Worm (Caenorhabditis elegans) whole organism, L4 larva: ENCODE data around the gene srw-67.

Experiments used
- Y5F2A.4 ChIP-seq: fragments of 200-800 bp; sonication (Bioruptor generic); optimal IDR thresholded peaks from 2 replicates; lab custom pipeline; 2018; ENCODE audit warnings: mild to moderate bottlenecking, missing genetic modification characterization, missing compliant biosample characterization
- Y75B8A.6 ChIP-seq: fragments of 200-800 bp; sonication (Bioruptor generic); IDR thresholded peaks from 2 replicates; pipeline ENCODE4 v1.3.6; 2022; ENCODE audit warnings: missing genetic modification reagents, missing genetic modification characterization, missing compliant biosample characterization
- ZK337.2 ChIP-seq: fragments of 200-800 bp; sonication (Bioruptor generic); IDR thresholded peaks from 2 replicates; pipeline ENCODE4 v1.3.6; 2022; ENCODE audit warnings: missing genetic modification reagents, missing genetic modification characterization, missing compliant biosample characterization
- ZK546.5 ChIP-seq, 2 experiments: sonication (generic microtip); optimal IDR thresholded peaks; 2 replicates each; lab custom pipeline; 2017; ENCODE audit warnings: missing biosample characterization in 2 of 2, missing genetic modification characterization in 2 of 2
- arid-1 ChIP-seq: fragments of 200-800 bp; sonication (Bioruptor generic); conservative IDR thresholded peaks from 2 replicates; pipeline ENCODE4 v1.3.6; 2022; ENCODE audit warnings: missing genetic modification reagents, missing genetic modification characterization, missing compliant biosample characterization
- ceh-32 ChIP-seq: sonication (generic microtip); optimal IDR thresholded peaks from 2 replicates; lab custom pipeline; 2016; ENCODE audit warnings: mild to moderate bottlenecking, missing genetic modification characterization, missing compliant biosample characterization; ENCODE audit not compliant: poor library complexity
- ceh-44 ChIP-seq: fragments of 200-800 bp; sonication (Bioruptor generic); IDR thresholded peaks from 2 replicates; pipeline ENCODE4 v1.3.6; 2022; ENCODE audit warnings: missing genetic modification reagents, missing genetic modification characterization, missing compliant biosample characterization
- cey-2 ChIP-seq: sonication (generic microtip); optimal IDR thresholded peaks from 3 replicates; lab custom pipeline; 2017; ENCODE audit warnings: missing genetic modification characterization, mild to moderate bottlenecking, missing compliant biosample characterization, antibody characterized with exemption, borderline replicate concordance; ENCODE audit not compliant: insufficient read depth
- dmd-9 ChIP-seq: fragments of 200-800 bp; sonication (Bioruptor generic); IDR thresholded peaks from 2 replicates; pipeline ENCODE4 v1.3.6; 2022; ENCODE audit warnings: missing genetic modification reagents, missing genetic modification characterization, missing compliant biosample characterization
- dpl-1 ChIP-seq: fragments of 150-350 bp; optimal IDR thresholded peaks from 2 replicates; lab custom pipeline; 2014; ENCODE audit warnings: missing biosample characterization, missing genetic modification reagents, missing genetic modification characterization
- fkh-10 ChIP-seq: fragments of 150-350 bp; optimal IDR thresholded peaks from 2 replicates; lab custom pipeline; 2014; ENCODE audit warnings: missing biosample characterization, missing genetic modification reagents, missing genetic modification characterization
- hlh-30 ChIP-seq: sonication (generic microtip); optimal IDR thresholded peaks from 2 replicates; lab custom pipeline; 2017; ENCODE audit warnings: antibody characterized with exemption, mild to moderate bottlenecking, missing genetic modification characterization, missing compliant biosample characterization; ENCODE audit not compliant: insufficient read depth
- hmg-1.1 ChIP-seq: fragments of 200-800 bp; sonication (Bioruptor generic); IDR thresholded peaks from 2 replicates; pipeline ENCODE4 v1.3.6; 2022; ENCODE audit warnings: missing genetic modification reagents, missing genetic modification characterization, missing compliant biosample characterization
- lsy-2 ChIP-seq, 2 experiments: fragments of 150-350 bp in 1 of 2; sonication (generic microtip) in 1 of 2; optimal IDR thresholded peaks; 2 replicates each; lab custom pipeline; 2014 to 2017; ENCODE audit warnings: missing biosample characterization in 2 of 2, missing genetic modification characterization in 2 of 2
- madf-9 ChIP-seq: fragments of 200-800 bp; sonication (Bioruptor generic); conservative IDR thresholded peaks from 2 replicates; pipeline ENCODE4 v1.3.6; 2022; ENCODE audit warnings: missing genetic modification reagents, missing genetic modification characterization, missing compliant biosample characterization
- mdl-1 ChIP-seq, 2 experiments: fragments of 150-350 bp in 1 of 2; sonication (generic microtip) in 1 of 2; optimal IDR thresholded peaks; 2 replicates each; lab custom pipeline; 2014 to 2017; ENCODE audit warnings: missing biosample characterization in 2 of 2, missing genetic modification characterization in 2 of 2
- mep-1 ChIP-seq: fragments of 150-350 bp; sonication (generic microtip); optimal IDR thresholded peaks from 3 replicates; lab custom pipeline; 2014; ENCODE audit warnings: missing biosample characterization, missing genetic modification characterization
- mes-2 ChIP-seq: sonication (generic microtip); optimal IDR thresholded peaks from 2 replicates; lab custom pipeline; 2016; ENCODE audit warnings: missing genotype, mild to moderate bottlenecking, missing genetic modification characterization, missing compliant biosample characterization; ENCODE audit not compliant: poor library complexity, severe bottlenecking
- mxl-2 ChIP-seq: fragments of 200-800 bp; sonication (Bioruptor generic); conservative IDR thresholded peaks from 2 replicates; pipeline ENCODE4 v1.3.6; 2022; ENCODE audit warnings: missing genetic modification reagents, missing genetic modification characterization, missing compliant biosample characterization
- nhr-102 ChIP-seq: sonication (generic microtip); optimal IDR thresholded peaks from 2 replicates; lab custom pipeline; 2016; ENCODE audit warnings: mild to moderate bottlenecking, missing genetic modification characterization, moderate library complexity, missing compliant biosample characterization
- nhr-11 ChIP-seq: fragments of 150-350 bp; optimal IDR thresholded peaks from 2 replicates; lab custom pipeline; 2014; ENCODE audit warnings: missing biosample characterization, missing genetic modification characterization
- nhr-28 ChIP-seq: fragments of 150-350 bp; optimal IDR thresholded peaks from 2 replicates; lab custom pipeline; 2014; ENCODE audit warnings: missing biosample characterization, missing genetic modification characterization
- nhr-41 ChIP-seq: fragments of 200-800 bp; sonication (Bioruptor generic); IDR thresholded peaks from 2 replicates; pipeline ENCODE4 v1.3.6; 2022; ENCODE audit warnings: missing genetic modification reagents, missing genetic modification characterization, missing compliant biosample characterization
- nhr-6 ChIP-seq: fragments of 150-350 bp; optimal IDR thresholded peaks from 2 replicates; lab custom pipeline; 2014; ENCODE audit warnings: missing biosample characterization, missing genetic modification characterization
- nhr-77 ChIP-seq: fragments of 150-350 bp; optimal IDR thresholded peaks from 2 replicates; lab custom pipeline; 2014; ENCODE audit warnings: missing biosample characterization, missing genetic modification characterization
- pha-4 ChIP-seq, 2 experiments: fragments of 150-350 bp in 1 of 2; fragments of 200-800 bp in 1 of 2; sonication (Bioruptor generic) in 1 of 2; IDR thresholded peaks in 1 of 2; optimal IDR thresholded peaks in 1 of 2; 2 replicates each; pipeline versions ENCODE4 v1.3.6 to Lab custom; 2014 to 2022; ENCODE audit warnings: missing genetic modification characterization in 2 of 2, missing genetic modification reagents in 2 of 2, missing biosample characterization in 1 of 2, missing compliant biosample characterization in 1 of 2
- php-3 ChIP-seq: fragments of 200-800 bp; sonication (Bioruptor generic); IDR thresholded peaks from 2 replicates; pipeline ENCODE4 v1.3.6; 2022; ENCODE audit warnings: missing genetic modification reagents, missing genetic modification characterization, missing compliant biosample characterization
- pqm-1 ChIP-seq: sonication (generic microtip); optimal IDR thresholded peaks from 2 replicates; lab custom pipeline; 2017; ENCODE audit warnings: missing biosample characterization, missing genetic modification characterization
- rbr-2 ChIP-seq: sonication (generic microtip); optimal IDR thresholded peaks from 2 replicates; lab custom pipeline; 2016; ENCODE audit warnings: missing genotype, missing genetic modification characterization, missing compliant biosample characterization
- skn-1 ChIP-seq: fragments of 150-350 bp; optimal IDR thresholded peaks from 2 replicates; lab custom pipeline; 2014; ENCODE audit warnings: missing biosample characterization, missing genetic modification characterization
- snpc-1.2 ChIP-seq: fragments of 200-800 bp; sonication (Bioruptor generic); IDR thresholded peaks from 2 replicates; pipeline ENCODE4 v1.3.6; 2022; ENCODE audit warnings: missing genetic modification reagents, missing genetic modification characterization, missing compliant biosample characterization
- snpc-4 ChIP-seq: fragments of 150-350 bp; optimal IDR thresholded peaks from 2 replicates; lab custom pipeline; 2014; ENCODE audit warnings: missing biosample characterization, missing genetic modification characterization
- spr-3 ChIP-seq: fragments of 200-800 bp; sonication (Bioruptor generic); optimal IDR thresholded peaks from 2 replicates; lab custom pipeline; 2018; ENCODE audit warnings: mild to moderate bottlenecking, missing genetic modification characterization, missing compliant biosample characterization
- tra-1 ChIP-seq: fragments of 200-800 bp; sonication (Bioruptor generic); IDR thresholded peaks from 2 replicates; pipeline ENCODE4 v1.3.6; 2022; ENCODE audit warnings: missing genetic modification reagents, missing genetic modification characterization, missing compliant biosample characterization
- unc-130 ChIP-seq: sonication (generic microtip); optimal IDR thresholded peaks from 2 replicates; lab custom pipeline; 2016; ENCODE audit warnings: missing genetic modification reagents, missing genetic modification characterization, missing compliant biosample characterization
- unc-62 ChIP-seq, 3 experiments: fragments of 150-350 bp in 1 of 3; sonication (generic microtip); optimal IDR thresholded peaks in 2 of 3; peaks in 1 of 3; 1 replicate in 1 of 3; 2 replicates in 2 of 3; lab custom pipeline; 2014 to 2017; ENCODE audit warnings: missing biosample characterization in 3 of 3, missing genetic modification characterization in 3 of 3, missing genetic modification reagents in 3 of 3, missing genotype in 1 of 3
- ztf-11 ChIP-seq: fragments of 150-350 bp; optimal IDR thresholded peaks from 2 replicates; lab custom pipeline; 2014; ENCODE audit warnings: missing biosample characterization, missing genetic modification characterization

srw-67 gene

ce11 chrV:7455008-7455407, 37.5 kb downstream of the srw-67 start, which contains the start of gene F25E5.2:
F25E5.2 (plus strand) TSS chrV:7455308.
- TF ChIP-seq pqm-1 (tag; lab: Kevin White, UChicago) (no peak), spr-3 (no peak)

- TF ChIP-seq php-3 (GFP tag; lab: Robert Waterston, UW) (no peak), nhr-77 (tag; lab: Kevin White, UChicago) (no peak), mxl-2 (GFP tag; lab: Robert Waterston, UW) (no peak), Y75B8A.6 (GFP tag; lab: Robert Waterston, UW) (no peak), ZK546.5 (tag; optimal IDR thresholded peaks at IDR 0.05; lab: Kevin White, UChicago) (no peak), skn-1 (tag; lab: Kevin White, UChicago) (no peak), ztf-11 (tag; lab: Kevin White, UChicago) (no peak), cey-2 (tag; lab: Kevin White, UChicago) (no peak), nhr-41 (no peak), hmg-1.1 (no peak)
Measured at ce11 chrV:7460898-7461297, 43.4 kb downstream of the srw-67 start, which contains the start of gene srh-92. srh-92 (minus strand) TSS chrV:7460998.

ce11 chrV:7464696-7465095, 47.2 kb downstream of the srw-67 start, which contains the start of gene srh-89:
srh-89 (minus strand) TSS chrV:7464796.
- TF ChIP-seq fkh-10 (GFP tag; lab: Kevin White, UChicago) (no peak), ceh-44 (no peak), snpc-4 (tag; lab: Kevin White, UChicago) (no peak), madf-9 (GFP tag; lab: Robert Waterston, UW) (no peak), snpc-1.2 (GFP tag; lab: Robert Waterston, UW) (no peak), Y5F2A.4 (no peak)

- TF ChIP-seq unc-130 (GFP tag; lab: Kevin White, UChicago) (peak; percentile 52), ceh-44 (peak; percentile 17; the same call in 1 of the 2 replicates), nhr-102 (tag; lab: Kevin White, UChicago) (peak; percentile 26), nhr-6 (tag; lab: Kevin White, UChicago) (peak; percentile 70), pha-4 (GFP tag; IDR thresholded peaks at IDR 0.05; lab: Robert Waterston, UW) (no peak), pha-4 (tag; optimal IDR thresholded peaks at IDR 0.05; lab: Kevin White, UChicago) (peak; percentile 31), mdl-1 (tag; optimal IDR thresholded peaks at IDR 0.05; lab: Kevin White, UChicago) (peak in 1 of 2 experiments; percentile 81), nhr-28 (tag; lab: Kevin White, UChicago) (peak; percentile 59), unc-62 (GFP tag; optimal IDR thresholded peaks at IDR 0.05 in 1 of 2; lab: Kevin White, UChicago) (peak in 1 of 2 experiments; percentile 93), unc-62 (tag; optimal IDR thresholded peaks at IDR 0.05; lab: Kevin White, UChicago) (no peak), mep-1 (tag; lab: Kevin White, UChicago) (no peak), dmd-9 (peak; percentile 75; the same call in 1 of the 2 replicates), lsy-2 (tag; optimal IDR thresholded peaks at IDR 0.05; lab: Kevin White, UChicago) (no peak), pqm-1 (tag; lab: Kevin White, UChicago) (peak; percentile 48), arid-1 (GFP tag; lab: Robert Waterston, UW) (no peak), ZK337.2 (GFP tag; lab: Robert Waterston, UW) (0 out of 2 replicates have a peak, but pooled peaks have one; percentile 10), nhr-41 (no peak), tra-1 (GFP tag; lab: Robert Waterston, UW) (no peak), hlh-30 (peak; percentile 63), nhr-11 (tag; lab: Kevin White, UChicago) (no peak), dpl-1 (GFP tag; lab: Kevin White, UChicago) (peak; percentile 62), hmg-1.1 (peak; percentile 61; the same call in 1 of the 2 replicates), rbr-2 (tag; lab: Kevin White, UChicago) (peak; percentile 53), mes-2 (tag; lab: Kevin White, UChicago) (peak; percentile 95), ceh-32 (no peak)
Measured at ce11 chrV:7465509-7465908, 48.0 kb downstream of the srw-67 start, which contains the start of gene F25E5.1. F25E5.1 (plus strand) TSS chrV:7465884.
